Worm (Caenorhabditis elegans): ENCODE results near the gene ZK1321.4.
A peak's percentile ranks its signal among the peaks of the same experiment; 100 is the strongest.

The ZK1321.4 gene

ce11 chrII:9787395-9788152 lies 13.8 kb upstream of the ZK1321.4 start, which contains the start of gene cyp-13A2 (continued):
- TF ChIP-seq ama-1 (optimal IDR thresholded peaks at IDR 0.05) (no peak), fos-1 (tag; optimal IDR thresholded peaks at IDR 0.05) (peak; percentile 89), blmp-1 (tag; optimal IDR thresholded peaks at IDR 0.05; ENCODE audit: insufficient read depth) (peak; percentile 86), mdl-1 (tag; optimal IDR thresholded peaks at IDR 0.05) (peak in 1 of 2 experiments; percentile 68), nhr-11 (tag; optimal IDR thresholded peaks at IDR 0.05) (no peak), crh-2 (tag; optimal IDR thresholded peaks at IDR 0.05) (peak; percentile 73), nhr-237 (tag; optimal IDR thresholded peaks at IDR 0.05) (no peak), sem-4 (tag; optimal IDR thresholded peaks at IDR 0.05) (peak; percentile 47), F13H6.1 (tag; optimal IDR thresholded peaks at IDR 0.05) (peak; percentile 80), elt-3 (tag; optimal IDR thresholded peaks at IDR 0.05) (no peak), nhr-23 (tag; optimal IDR thresholded peaks at IDR 0.05) (no peak), nhr-129 (tag; optimal IDR thresholded peaks at IDR 0.05) (peak; percentile 48), nhr-10 (tag; optimal IDR thresholded peaks at IDR 0.05) (no peak)

- no peak for TF ChIP-seq nhr-77 (tag; optimal IDR thresholded peaks at IDR 0.05)
- peak in 1 of 2 experiments; percentile 7 for TF ChIP-seq lsy-2 (tag; optimal IDR thresholded peaks at IDR 0.05)
- peak; percentile 36 for TF ChIP-seq sma-9 (GFP tag; optimal IDR thresholded peaks at IDR 0.05)
- TF ChIP-seq sma-9 (tag; optimal IDR thresholded peaks at IDR 0.05) = no peak
- TF ChIP-seq mdl-1 (tag; optimal IDR thresholded peaks at IDR 0.05) = no peak
- peak; percentile 1 for TF ChIP-seq nhr-21 (tag; optimal IDR thresholded peaks at IDR 0.05)
- TF ChIP-seq mbf-1 (tag; optimal IDR thresholded peaks at IDR 0.05) = no peak
- no peak for TF ChIP-seq Y55F3AM.14 (GFP tag; optimal IDR thresholded peaks at IDR 0.05)
Observed at ce11 chrII:9786215-9786614, 12.5 kb upstream of the ZK1321.4 start.

- TF ChIP-seq sma-3 (GFP tag; optimal IDR thresholded peaks at IDR 0.05) (no peak), Y55F3AM.14 (GFP tag; optimal IDR thresholded peaks at IDR 0.05) (no peak), ztf-1 (GFP tag; conservative IDR thresholded peaks at IDR 0.05) (no peak), zag-1 (tag; optimal IDR thresholded peaks at IDR 0.05) (no peak), mbf-1 (tag; optimal IDR thresholded peaks at IDR 0.05) (no peak), F13H6.1 (tag; optimal IDR thresholded peaks at IDR 0.05) (no peak), nhr-23 (tag; optimal IDR thresholded peaks at IDR 0.05) (no peak), sma-9 (GFP tag; optimal IDR thresholded peaks at IDR 0.05) (no peak), sma-9 (tag; optimal IDR thresholded peaks at IDR 0.05) (no peak), sem-4 (tag; optimal IDR thresholded peaks at IDR 0.05) (no peak), lin-11 (tag; optimal IDR thresholded peaks at IDR 0.05) (no peak), egl-27 (tag; optimal IDR thresholded peaks at IDR 0.05) (no peak), lin-39 (tag; optimal IDR thresholded peaks at IDR 0.05) (no peak), mab-5 (tag; optimal IDR thresholded peaks at IDR 0.05) (no peak), ZK546.5 (tag; optimal IDR thresholded peaks at IDR 0.05) (no peak), nhr-25 (tag; optimal IDR thresholded peaks at IDR 0.05) (no peak), aly-2 (tag; optimal IDR thresholded peaks at IDR 0.05) (no peak), lsy-2 (tag; optimal IDR thresholded peaks at IDR 0.05) (no peak), nhr-129 (tag; optimal IDR thresholded peaks at IDR 0.05) (no peak)
Observed at ce11 chrII:9782337-9782736, 8.6 kb upstream of the ZK1321.4 start, which contains the start of gene T10B9.14. TSS of gene T10B9.14 (minus strand) at chrII:9782437.

DNA sequence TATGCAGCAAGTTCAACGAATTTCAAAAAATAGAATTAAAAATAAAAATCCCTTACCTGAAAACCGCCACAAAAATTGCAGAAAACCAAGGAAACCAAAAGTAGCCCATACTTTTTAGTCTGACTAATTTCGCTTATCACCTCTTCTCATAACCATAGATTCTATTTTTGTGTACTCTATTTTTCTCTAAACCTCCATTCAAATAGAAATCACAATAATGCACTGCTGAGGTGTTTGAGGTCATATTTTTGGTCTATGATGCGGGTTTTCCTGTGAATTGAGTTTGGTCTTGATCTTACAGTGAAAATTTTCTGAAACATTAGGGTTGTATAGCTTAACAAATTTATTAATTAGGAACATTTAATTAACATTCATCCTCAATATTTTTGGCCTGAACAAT lies 8.1 kb upstream of the ZK1321.4 start, which contains the start of gene cyp-13A1:
cyp-13A1 (minus strand) TSS at position 156 of the 400 bp plus-strand sequence.
- peak; percentile 13 for TF ChIP-seq crh-2 (tag; optimal IDR thresholded peaks at IDR 0.05)
- no peak for TF ChIP-seq zag-1 (tag; optimal IDR thresholded peaks at IDR 0.05)
- peak; percentile 77 for TF ChIP-seq fos-1 (tag; optimal IDR thresholded peaks at IDR 0.05)
- TF ChIP-seq sma-9 (GFP tag; optimal IDR thresholded peaks at IDR 0.05) = peak; percentile 54
- no peak for TF ChIP-seq sma-9 (tag; optimal IDR thresholded peaks at IDR 0.05)

DNA sequence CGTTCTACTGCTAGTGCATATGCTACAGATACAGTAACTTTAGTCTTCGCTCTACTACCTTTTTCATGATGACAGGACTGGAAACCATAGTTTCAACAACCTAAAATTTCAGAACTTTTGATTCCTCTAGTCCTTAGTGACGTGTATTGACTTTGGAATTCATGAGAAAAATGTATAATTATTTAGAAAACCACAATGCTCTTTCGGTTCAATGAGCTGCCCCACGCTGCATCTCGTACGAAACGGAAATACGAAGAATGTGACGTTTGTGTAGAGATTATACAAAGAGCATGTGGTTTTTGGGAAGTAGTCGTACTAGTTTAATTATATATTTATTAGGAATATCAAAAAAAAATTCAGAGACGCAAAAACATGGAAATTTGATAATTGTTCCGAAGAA lies 4.8 kb upstream of the ZK1321.4 start:
- TF ChIP-seq ztf-11 (tag; optimal IDR thresholded peaks at IDR 0.05) (no peak), mbf-1 (tag; optimal IDR thresholded peaks at IDR 0.05) (no peak), F13H6.1 (tag; optimal IDR thresholded peaks at IDR 0.05) (no peak), snpc-4 (tag; optimal IDR thresholded peaks at IDR 0.05) (no peak), mab-5 (tag; optimal IDR thresholded peaks at IDR 0.05) (no peak), sma-3 (GFP tag; optimal IDR thresholded peaks at IDR 0.05) (no peak), skn-1 (tag; optimal IDR thresholded peaks at IDR 0.05) (no peak), sem-4 (tag; optimal IDR thresholded peaks at IDR 0.05) (no peak), nhr-25 (tag; optimal IDR thresholded peaks at IDR 0.05) (no peak), lsy-2 (tag; optimal IDR thresholded peaks at IDR 0.05) (no peak), lin-11 (tag; optimal IDR thresholded peaks at IDR 0.05) (no peak), nhr-10 (tag; optimal IDR thresholded peaks at IDR 0.05) (no peak), ZK546.5 (tag; optimal IDR thresholded peaks at IDR 0.05) (no peak), R02D3.7 (tag; optimal IDR thresholded peaks at IDR 0.05) (no peak), nhr-11 (tag; optimal IDR thresholded peaks at IDR 0.05) (no peak), aly-2 (tag; optimal IDR thresholded peaks at IDR 0.05) (no peak), crh-2 (tag; optimal IDR thresholded peaks at IDR 0.05) (no peak), unc-39 (tag; optimal IDR thresholded peaks at IDR 0.05) (no peak), mdl-1 (tag; optimal IDR thresholded peaks at IDR 0.05) (no peak)

Measured in whole organism, L2 larva.